Worm (Caenorhabditis elegans): ENCODE data around the gene srv-6.

DNA sequence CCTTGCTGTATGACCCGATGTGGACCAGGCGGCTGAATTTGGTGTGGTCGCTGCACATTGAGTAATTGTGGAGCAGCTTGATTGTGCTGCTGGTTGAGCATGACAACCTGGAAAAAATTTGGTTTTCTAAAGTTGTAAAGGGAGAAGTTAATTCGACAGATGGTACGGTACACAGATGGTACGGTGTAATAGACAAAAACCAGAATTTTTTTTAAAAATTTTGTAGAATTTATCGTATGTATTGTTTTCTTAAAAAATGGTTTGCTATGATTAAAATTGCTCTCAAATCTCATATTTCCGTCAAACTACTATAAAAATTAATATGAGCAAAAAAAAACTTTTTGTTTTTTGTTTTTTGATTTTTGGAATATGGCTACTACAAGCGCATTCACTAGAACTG is 50.0 kb downstream of the srv-6 start, which contains the start of gene pqn-15:
- TF ChIP-seq nhr-11 (tag; optimal IDR thresholded peaks at IDR 0.05) (no peak), rnt-1 (tag; optimal IDR thresholded peaks at IDR 0.05) (no peak), pros-1 (tag; optimal IDR thresholded peaks at IDR 0.05) (no peak), lin-11 (tag; optimal IDR thresholded peaks at IDR 0.05) (no peak), hlh-15 (tag; optimal IDR thresholded peaks at IDR 0.05) (no peak), dve-1 (tag; optimal IDR thresholded peaks at IDR 0.05) (no peak), tbx-2 (tag; optimal IDR thresholded peaks at IDR 0.05) (no peak)

All from whole organism, late embryonic.